Worm (Caenorhabditis elegans): ENCODE data around the gene irld-56.
A peak's percentile ranks its signal among the peaks of the same experiment; 100 is the strongest.

The irld-56 gene

DNA sequence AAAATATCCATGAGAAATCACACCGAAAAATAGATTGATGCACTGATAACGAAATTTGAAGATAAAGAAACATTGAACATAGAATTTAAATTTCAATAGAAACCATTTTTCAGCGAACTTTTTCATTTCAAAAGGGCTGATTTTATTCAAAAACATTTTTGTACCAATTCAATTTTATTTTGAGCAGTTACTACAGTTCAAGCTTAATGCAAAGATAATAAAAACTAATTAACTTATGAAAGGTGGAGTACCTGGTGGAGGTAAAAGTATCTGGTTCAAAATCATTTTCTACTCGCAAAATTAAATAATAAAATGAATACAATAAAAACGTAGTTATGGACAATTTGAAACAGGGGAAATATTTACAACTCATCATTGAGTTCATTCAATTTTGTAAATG lies 35.7 kb downstream of the irld-56 start, which contains the start of gene tor-2:
tor-2 (minus strand) TSS at position 101 of the 400 bp plus-strand sequence.
- no peak for TF ChIP-seq ama-1 (optimal IDR thresholded peaks at IDR 0.05)
- TF ChIP-seq nhr-23 (tag; optimal IDR thresholded peaks at IDR 0.05): no peak
- TF ChIP-seq zag-1 (tag; optimal IDR thresholded peaks at IDR 0.05): no peak
- no peak for TF ChIP-seq F13H6.1 (tag; optimal IDR thresholded peaks at IDR 0.05)
- no peak for TF ChIP-seq nhr-237 (tag; optimal IDR thresholded peaks at IDR 0.05)
- TF ChIP-seq ceh-16 (tag; optimal IDR thresholded peaks at IDR 0.05): no peak
- no peak for TF ChIP-seq elt-1 (tag; optimal IDR thresholded peaks at IDR 0.05)
- no peak for TF ChIP-seq R02D3.7 (tag; optimal IDR thresholded peaks at IDR 0.05)
- no peak for TF ChIP-seq skn-1 (tag; optimal IDR thresholded peaks at IDR 0.05)
- no peak for TF ChIP-seq mab-5 (tag; optimal IDR thresholded peaks at IDR 0.05)
- no peak for TF ChIP-seq C34F6.9 (tag; optimal IDR thresholded peaks at IDR 0.05)

DNA sequence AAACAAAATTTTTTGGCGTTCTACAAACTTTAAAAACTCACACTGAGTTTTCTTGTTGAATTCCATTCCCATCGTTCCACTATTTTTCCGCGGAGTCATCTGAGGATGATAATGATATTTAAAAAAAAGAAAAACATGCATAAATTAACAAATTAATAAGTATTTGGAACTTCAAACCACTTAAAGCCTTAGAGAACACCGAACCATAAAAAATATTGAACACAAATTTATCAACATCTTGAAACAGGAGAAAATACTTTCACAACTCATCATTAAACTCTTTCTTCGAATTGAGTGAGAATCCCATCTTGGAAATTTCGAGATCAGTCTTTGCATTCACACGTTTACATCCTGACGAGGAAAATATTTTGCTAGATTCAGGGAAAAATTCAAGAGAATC lies 37.4 kb downstream of the irld-56 start, which contains the start of gene gei-18:
gei-18 (minus strand) TSS at position 101 of the 400 bp plus-strand sequence.
- TF ChIP-seq mab-5 (tag; optimal IDR thresholded peaks at IDR 0.05) (no peak), Y55F3AM.14 (GFP tag; optimal IDR thresholded peaks at IDR 0.05) (no peak), fos-1 (tag; optimal IDR thresholded peaks at IDR 0.05) (no peak), lin-11 (tag; optimal IDR thresholded peaks at IDR 0.05) (no peak), lin-39 (tag; optimal IDR thresholded peaks at IDR 0.05) (no peak)

DNA sequence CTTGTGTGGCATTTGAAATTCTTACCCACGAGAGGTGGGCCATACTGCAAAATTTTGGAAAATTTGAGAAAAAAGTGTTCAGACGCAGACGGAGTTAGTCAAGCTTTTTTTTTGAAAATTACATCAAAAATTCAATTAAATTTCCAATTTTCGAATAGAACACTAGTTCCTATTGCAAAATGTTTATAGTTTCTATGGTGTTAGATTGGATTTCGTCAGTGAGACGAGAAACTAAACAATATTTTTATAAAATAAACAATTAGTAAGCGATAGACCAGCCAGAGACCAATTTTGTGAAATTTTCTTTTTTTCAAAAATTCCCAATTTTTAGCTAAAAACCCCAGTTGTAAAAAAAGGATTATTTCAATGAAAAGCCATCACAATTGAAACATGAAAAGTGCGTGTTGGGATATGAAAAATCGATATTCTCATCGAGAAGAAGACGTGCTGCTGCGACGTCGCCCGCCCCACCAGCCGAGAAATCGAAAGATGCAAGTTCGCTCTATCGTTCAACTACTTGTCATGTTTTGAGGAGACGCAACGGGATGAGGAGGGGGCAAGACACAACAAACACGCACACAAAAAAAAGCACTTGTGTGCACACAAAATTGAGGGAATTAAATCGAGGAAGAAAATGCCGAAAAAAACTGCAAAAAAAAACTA lies 39.9 kb downstream of the irld-56 start, which contains the start of gene dnbp-1:
dnbp-1 (minus strand) TSS at position 51 of the 663 bp plus-strand sequence.
- TF ChIP-seq nhr-6 (tag; optimal IDR thresholded peaks at IDR 0.05): no peak
- no peak for TF ChIP-seq ztf-1 (GFP tag; conservative IDR thresholded peaks at IDR 0.05)
- no peak for TF ChIP-seq nhr-23 (tag; optimal IDR thresholded peaks at IDR 0.05)
- TF ChIP-seq ztf-11 (tag; optimal IDR thresholded peaks at IDR 0.05): no peak
- no peak for TF ChIP-seq blmp-1 (tag; optimal IDR thresholded peaks at IDR 0.05; ENCODE audit: insufficient read depth)
- TF ChIP-seq C34F6.9 (tag; optimal IDR thresholded peaks at IDR 0.05): peak; percentile 89
- no peak for TF ChIP-seq unc-62 (GFP tag; optimal IDR thresholded peaks at IDR 0.05)
- peak; percentile 22 for TF ChIP-seq sma-9 (GFP tag; optimal IDR thresholded peaks at IDR 0.05)
- no peak for TF ChIP-seq sma-9 (tag; optimal IDR thresholded peaks at IDR 0.05)
- TF ChIP-seq aly-2 (tag; optimal IDR thresholded peaks at IDR 0.05): no peak
- peak; percentile 55 for TF ChIP-seq mab-5 (tag; optimal IDR thresholded peaks at IDR 0.05)
- no peak for TF ChIP-seq dmd-4 (tag; optimal IDR thresholded peaks at IDR 0.05)
- no peak for TF ChIP-seq R02D3.7 (tag; optimal IDR thresholded peaks at IDR 0.05)
- TF ChIP-seq nhr-77 (tag; optimal IDR thresholded peaks at IDR 0.05): no peak
- no peak for TF ChIP-seq Y55F3AM.14 (GFP tag; optimal IDR thresholded peaks at IDR 0.05)
- peak; percentile 33 for TF ChIP-seq nhr-25 (tag; optimal IDR thresholded peaks at IDR 0.05)
- peak; percentile 72 for TF ChIP-seq fos-1 (tag; optimal IDR thresholded peaks at IDR 0.05)
- no peak for TF ChIP-seq nhr-12 (tag; optimal IDR thresholded peaks at IDR 0.05)
- TF ChIP-seq snpc-4 (tag; optimal IDR thresholded peaks at IDR 0.05): peak; percentile 78
- TF ChIP-seq skn-1 (tag; optimal IDR thresholded peaks at IDR 0.05): no peak
- no peak for TF ChIP-seq sma-3 (GFP tag; optimal IDR thresholded peaks at IDR 0.05)
- TF ChIP-seq ama-1 (optimal IDR thresholded peaks at IDR 0.05): no peak
- TF ChIP-seq crh-2 (tag; optimal IDR thresholded peaks at IDR 0.05): peak; percentile 75
- peak; percentile 81 for TF ChIP-seq unc-55 (GFP tag; optimal IDR thresholded peaks at IDR 0.05)
- peak; percentile 75 for TF ChIP-seq F13H6.1 (tag; optimal IDR thresholded peaks at IDR 0.05)
- no peak for TF ChIP-seq lin-39 (tag; optimal IDR thresholded peaks at IDR 0.05)
- TF ChIP-seq lsy-2 (tag; optimal IDR thresholded peaks at IDR 0.05): peak in 1 of 2 experiments; percentile 80
- TF ChIP-seq zag-1 (tag; optimal IDR thresholded peaks at IDR 0.05): peak; percentile 72
- TF ChIP-seq nhr-237 (tag; optimal IDR thresholded peaks at IDR 0.05): no peak
- TF ChIP-seq elt-3 (tag; optimal IDR thresholded peaks at IDR 0.05): no peak
- peak; percentile 96 for TF ChIP-seq nhr-129 (tag; optimal IDR thresholded peaks at IDR 0.05)
- TF ChIP-seq unc-39 (tag; optimal IDR thresholded peaks at IDR 0.05): no peak
- no peak for TF ChIP-seq nhr-10 (tag; optimal IDR thresholded peaks at IDR 0.05)
- no peak for TF ChIP-seq lin-11 (tag; optimal IDR thresholded peaks at IDR 0.05)
- TF ChIP-seq egl-27 (tag; optimal IDR thresholded peaks at IDR 0.05): no peak
- no peak for TF ChIP-seq ceh-82 (tag; optimal IDR thresholded peaks at IDR 0.05)
- no peak for TF ChIP-seq mbf-1 (tag; optimal IDR thresholded peaks at IDR 0.05)
- TF ChIP-seq ceh-16 (tag; optimal IDR thresholded peaks at IDR 0.05): no peak
- peak; percentile 65 for TF ChIP-seq lin-13 (GFP tag; optimal IDR thresholded peaks at IDR 0.05)
- TF ChIP-seq alr-1 (tag; optimal IDR thresholded peaks at IDR 0.05): no peak
- no peak for TF ChIP-seq ZK546.5 (tag; optimal IDR thresholded peaks at IDR 0.05)
- TF ChIP-seq sem-4 (tag; optimal IDR thresholded peaks at IDR 0.05): peak; percentile 31
- peak; percentile 29 for TF ChIP-seq gmeb-1 (tag; optimal IDR thresholded peaks at IDR 0.05)
- TF ChIP-seq mdl-1 (tag; optimal IDR thresholded peaks at IDR 0.05): no peak
- no peak for TF ChIP-seq nhr-21 (tag; optimal IDR thresholded peaks at IDR 0.05)
- no peak for TF ChIP-seq ztf-4 (tag; optimal IDR thresholded peaks at IDR 0.05)
- no peak for TF ChIP-seq elt-1 (tag; optimal IDR thresholded peaks at IDR 0.05)
- no peak for TF ChIP-seq nhr-11 (tag; optimal IDR thresholded peaks at IDR 0.05)
